Worm (Caenorhabditis elegans) whole organism, L4 larva: Measurements from ENCODE around the gene C10A4.9.

Experiments
- duxl-1 ChIP-seq: sonication (generic microtip); optimal IDR thresholded peaks from 2 replicates; lab custom pipeline; 2016; ENCODE audit warnings: mild to moderate bottlenecking, missing genetic modification characterization, moderate library complexity, missing compliant biosample characterization; ENCODE audit not compliant: poor library complexity
- hlh-11 ChIP-seq: fragments of 200-800 bp; sonication (Bioruptor generic); optimal IDR thresholded peaks from 2 replicates; lab custom pipeline; 2018; ENCODE audit warnings: mild to moderate bottlenecking, missing genetic modification characterization, missing compliant biosample characterization
- hmg-1.1 ChIP-seq: fragments of 200-800 bp; sonication (Bioruptor generic); IDR thresholded peaks from 2 replicates; pipeline ENCODE4 v1.3.6; 2022; ENCODE audit warnings: missing genetic modification reagents, missing genetic modification characterization, missing compliant biosample characterization
- mdl-1 ChIP-seq, 2 experiments: fragments of 150-350 bp in 1 of 2; sonication (generic microtip) in 1 of 2; optimal IDR thresholded peaks; 2 replicates each; lab custom pipeline; 2014 to 2017; ENCODE audit warnings: missing biosample characterization in 2 of 2, missing genetic modification characterization in 2 of 2
- nhr-10 ChIP-seq: fragments of 150-350 bp; optimal IDR thresholded peaks from 2 replicates; lab custom pipeline; 2014; ENCODE audit warnings: missing biosample characterization, missing genetic modification characterization
- nhr-11 ChIP-seq: fragments of 150-350 bp; optimal IDR thresholded peaks from 2 replicates; lab custom pipeline; 2014; ENCODE audit warnings: missing biosample characterization, missing genetic modification characterization
- pha-4 ChIP-seq, 2 experiments: fragments of 150-350 bp in 1 of 2; fragments of 200-800 bp in 1 of 2; sonication (Bioruptor generic) in 1 of 2; IDR thresholded peaks in 1 of 2; optimal IDR thresholded peaks in 1 of 2; 2 replicates each; pipeline versions ENCODE4 v1.3.6 to Lab custom; 2014 to 2022; ENCODE audit warnings: missing genetic modification characterization in 2 of 2, missing genetic modification reagents in 2 of 2, missing biosample characterization in 1 of 2, missing compliant biosample characterization in 1 of 2
- tag-97 ChIP-seq: fragments of 200-800 bp; sonication (Bioruptor generic); IDR thresholded peaks from 2 replicates; pipeline ENCODE4 v1.3.6; 2022; ENCODE audit warnings: missing genetic modification characterization, missing compliant biosample characterization
- unc-62 ChIP-seq, 3 experiments: fragments of 150-350 bp in 1 of 3; sonication (generic microtip); optimal IDR thresholded peaks in 2 of 3; peaks in 1 of 3; 1 replicate in 1 of 3; 2 replicates in 2 of 3; lab custom pipeline; 2014 to 2017; ENCODE audit warnings: missing biosample characterization in 3 of 3, missing genetic modification characterization in 3 of 3, missing genetic modification reagents in 3 of 3, missing genotype in 1 of 3
- zag-1 ChIP-seq: fragments of 150-350 bp; optimal IDR thresholded peaks from 2 replicates; lab custom pipeline; 2014; ENCODE audit warnings: missing biosample characterization, missing genetic modification characterization
- ztf-11 ChIP-seq: fragments of 150-350 bp; optimal IDR thresholded peaks from 2 replicates; lab custom pipeline; 2014; ENCODE audit warnings: missing biosample characterization, missing genetic modification characterization
- ztf-7 ChIP-seq: fragments of 150-350 bp; optimal IDR thresholded peaks from 2 replicates; lab custom pipeline; 2014; ENCODE audit warnings: missing biosample characterization, missing genetic modification characterization

ce11 chrX:7416082-7416481, 4.6 kb upstream of the C10A4.9 start, which contains the start of gene C10A4.1:
- TF ChIP-seq zag-1 (tag; lab: Kevin White, UChicago) (no peak), hmg-1.1 (GFP tag; lab: Robert Waterston, UW) (no peak), pha-4 (GFP tag; IDR thresholded peaks at IDR 0.05; lab: Robert Waterston, UW) (no peak), pha-4 (tag; optimal IDR thresholded peaks at IDR 0.05; lab: Kevin White, UChicago) (no peak), hlh-11 (tag; lab: Kevin White, UChicago) (no peak), unc-62 (GFP tag; optimal IDR thresholded peaks at IDR 0.05 in 1 of 2; lab: Kevin White, UChicago) (no peak), unc-62 (tag; optimal IDR thresholded peaks at IDR 0.05; lab: Kevin White, UChicago) (no peak), nhr-11 (tag; lab: Kevin White, UChicago) (no peak), ztf-11 (no peak), mdl-1 (tag; optimal IDR thresholded peaks at IDR 0.05; lab: Kevin White, UChicago) (no peak), tag-97 (GFP tag; lab: Robert Waterston, UW) (no peak), ztf-7 (tag; lab: Kevin White, UChicago) (no peak), duxl-1 (no peak), nhr-10 (tag; lab: Kevin White, UChicago) (no peak)
